Worm (Caenorhabditis elegans) whole organism, early embryonic: ENCODE measurements around the gene bet-2.

Experiments used
- aly-1 ChIP-seq: sonication (generic microtip); optimal IDR thresholded peaks from 2 replicates; lab custom pipeline; 2016; ENCODE audit warnings: missing genetic modification characterization, missing compliant biosample characterization
- ama-1 ChIP-seq: fragments of 150-350 bp; optimal IDR thresholded peaks from 2 replicates; lab custom pipeline; 2014
- ets-7 ChIP-seq: sonication (generic microtip); optimal IDR thresholded peaks from 2 replicates; lab custom pipeline; 2016; ENCODE audit warnings: missing genotype, missing genetic modification characterization, missing compliant biosample characterization
- hmg-4 ChIP-seq: fragments of 200-800 bp; sonication (Bioruptor generic); optimal IDR thresholded peaks from 2 replicates; lab custom pipeline; 2018; ENCODE audit warnings: mild to moderate bottlenecking, missing genetic modification characterization, missing compliant biosample characterization
- pes-1 ChIP-seq: fragments of 200-800 bp; sonication (Bioruptor generic); IDR thresholded peaks from 2 replicates; pipeline ENCODE4 v1.3.6; 2022; ENCODE audit warnings: missing genetic modification reagents, missing genetic modification characterization, missing compliant biosample characterization

DNA sequence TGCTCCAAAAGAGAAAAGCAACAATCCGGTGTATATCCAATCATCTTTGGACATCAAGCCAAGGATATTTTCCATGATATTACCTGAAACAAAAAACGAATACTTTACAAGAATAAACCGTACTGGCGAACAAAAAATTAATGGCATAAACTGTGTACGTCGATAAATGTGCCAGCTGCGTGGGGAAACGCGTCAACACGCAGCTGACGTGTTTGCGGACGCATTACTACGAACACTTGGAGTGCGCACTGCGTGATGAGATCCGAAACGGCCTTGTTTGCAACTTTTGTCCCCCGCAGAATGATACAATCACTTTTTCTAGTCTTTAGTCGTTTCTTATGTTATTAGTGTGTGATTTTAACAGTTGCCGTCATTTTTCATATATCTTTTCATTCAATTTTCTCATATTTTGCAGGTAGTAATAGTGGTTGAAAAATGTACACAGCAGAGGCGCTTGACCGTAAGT lies 44.6 kb upstream of the bet-2 start, which contains the start of the genes mboa-7 and git-1:
- TF ChIP-seq pes-1 (GFP tag; lab: Robert Waterston, UW): no peak
- no peak for TF ChIP-seq aly-1
- peak; percentile 49 for TF ChIP-seq hmg-4 (GFP tag; lab: Kevin White, UChicago)
- TF ChIP-seq ama-1 (lab: Kevin White, UChicago): no peak
- no peak for TF ChIP-seq ets-7 (tag; lab: Kevin White, UChicago)
